Worm (Caenorhabditis elegans) whole organism, L2 larva: ENCODE data around the gene zim-2.

Experiments used
- F13H6.1 ChIP-seq: sonication (generic microtip); optimal IDR thresholded peaks from 2 replicates; lab custom pipeline; 2016; ENCODE audit warnings: missing genetic modification characterization, missing compliant biosample characterization
- aly-2 ChIP-seq: fragments of 150-350 bp; optimal IDR thresholded peaks from 2 replicates; lab custom pipeline; 2014; ENCODE audit warnings: missing biosample characterization, missing genetic modification characterization
- ceh-16 ChIP-seq: fragments of 150-350 bp; optimal IDR thresholded peaks from 2 replicates; lab custom pipeline; 2014; ENCODE audit warnings: missing biosample characterization, missing genetic modification characterization
- ceh-82 ChIP-seq: fragments of 150-350 bp; optimal IDR thresholded peaks from 2 replicates; lab custom pipeline; 2014; ENCODE audit warnings: missing biosample characterization, missing genetic modification characterization
- mbf-1 ChIP-seq: sonication (generic microtip); optimal IDR thresholded peaks from 2 replicates; lab custom pipeline; 2017; ENCODE audit warnings: missing biosample characterization, missing genetic modification characterization
- nhr-237 ChIP-seq: fragments of 150-350 bp; optimal IDR thresholded peaks from 2 replicates; lab custom pipeline; 2014; ENCODE audit warnings: missing biosample characterization, missing genetic modification characterization
- skn-1 ChIP-seq: sonication (generic microtip); optimal IDR thresholded peaks from 2 replicates; lab custom pipeline; 2017; ENCODE audit warnings: missing biosample characterization, missing genetic modification characterization

- TF ChIP-seq skn-1 (tag; lab: Kevin White, UChicago), result no peak
- TF ChIP-seq ceh-16 (tag; lab: Kevin White, UChicago), result no peak
- no peak for TF ChIP-seq mbf-1
- no peak for TF ChIP-seq nhr-237 (tag; lab: Kevin White, UChicago)
- TF ChIP-seq aly-2, result no peak
- no peak for TF ChIP-seq ceh-82 (tag; lab: Kevin White, UChicago)
- TF ChIP-seq F13H6.1 (tag; lab: Kevin White, UChicago), result no peak
Observed at ce11 chrIV:10533639-10534038, 21.4 kb upstream of the zim-2 start, which contains the start of gene T07G12.3.
